Worm (Caenorhabditis elegans) whole organism, late embryonic: ENCODE measurements around the gene try-11.

Source experiments
- ama-1 ChIP-seq: fragments of 150-350 bp; optimal IDR thresholded peaks from 2 replicates; lab custom pipeline; 2014
- ceh-22 ChIP-seq: sonication (generic microtip); optimal IDR thresholded peaks from 2 replicates; lab custom pipeline; 2017; ENCODE audit warnings: missing biosample characterization, missing genetic modification characterization
- ceh-34 ChIP-seq: sonication (generic microtip); optimal IDR thresholded peaks from 2 replicates; lab custom pipeline; 2016; ENCODE audit warnings: mild to moderate bottlenecking, missing genetic modification characterization, missing compliant biosample characterization
- nhr-11 ChIP-seq: fragments of 150-350 bp; optimal IDR thresholded peaks from 2 replicates; lab custom pipeline; 2014; ENCODE audit warnings: missing biosample characterization, missing genetic modification characterization

- no peak for TF ChIP-seq ceh-22 (tag; lab: Kevin White, UChicago)
- no peak for TF ChIP-seq ama-1 (lab: Kevin White, UChicago)
- TF ChIP-seq nhr-11 = no peak
- no peak for TF ChIP-seq ceh-34
These were observed 24.9 kb upstream of the try-11 start, which contains the start of gene srw-68 for ce11 chrV:7426594-7426993.
